Fruit fly (Drosophila melanogaster) whole organism, prepupa: ENCODE results near the gene Gr10b.
A peak's percentile ranks its signal among the peaks of the same experiment; 100 is the strongest.

ENCODE experiments used
- Blimp-1 ChIP-seq: fragments of 200-800 bp; sonication (Bioruptor generic); optimal IDR thresholded peaks from 3 replicates; lab custom pipeline; 2017; ENCODE audit warnings: missing biosample characterization, missing genetic modification characterization, mild to moderate bottlenecking, moderate library complexity, missing genetic modification reagents
- CG10631 ChIP-seq: fragments of 200-800 bp; sonication (Bioruptor generic); optimal IDR thresholded peaks from 2 replicates; lab custom pipeline; 2016; ENCODE audit warnings: missing biosample characterization, missing genetic modification characterization
- CG10669 ChIP-seq: fragments of 200-800 bp; sonication (Bioruptor generic); optimal IDR thresholded peaks from 3 replicates; lab custom pipeline; 2018; ENCODE audit warnings: missing biosample characterization, mild to moderate bottlenecking, missing genetic modification characterization, moderate library complexity
- CG11294 ChIP-seq: fragments of 200-800 bp; sonication (Bioruptor generic); IDR thresholded peaks from 2 replicates; pipeline ENCODE4 v1.3.6; 2022; ENCODE audit warnings: missing biosample characterization, missing genetic modification characterization
- CG11902 ChIP-seq: fragments of 200-800 bp; sonication (Bioruptor generic); optimal IDR thresholded peaks from 3 replicates; lab custom pipeline; 2016; ENCODE audit warnings: missing biosample characterization, missing genetic modification characterization
- CG15336 ChIP-seq: fragments of 200-800 bp; sonication (Bioruptor generic); IDR thresholded peaks from 2 replicates; pipeline ENCODE4 v1.3.6; 2022; ENCODE audit warnings: missing biosample characterization, missing genetic modification characterization
- CG1621 ChIP-seq: fragments of 200-800 bp; sonication (Bioruptor generic); optimal IDR thresholded peaks from 3 replicates; lab custom pipeline; 2018; ENCODE audit warnings: missing biosample characterization, mild to moderate bottlenecking, missing genetic modification characterization
- CG3032 ChIP-seq: fragments of 200-800 bp; optimal IDR thresholded peaks from 2 replicates; lab custom pipeline; 2019; ENCODE audit warnings: missing biosample characterization, mild to moderate bottlenecking, missing genetic modification characterization, moderate library complexity
- CG31627 ChIP-seq: fragments of 200-800 bp; sonication (Bioruptor generic); optimal IDR thresholded peaks from 3 replicates; lab custom pipeline; 2016; ENCODE audit warnings: missing biosample characterization, missing genetic modification characterization
- CG32006 ChIP-seq: fragments of 200-800 bp; sonication (Bioruptor generic); optimal IDR thresholded peaks from 3 replicates; lab custom pipeline; 2017; ENCODE audit warnings: missing biosample characterization, mild to moderate bottlenecking, missing genetic modification characterization
- CG34406 ChIP-seq: fragments of 200-800 bp; sonication (Bioruptor generic); optimal IDR thresholded peaks from 3 replicates; lab custom pipeline; 2016; ENCODE audit warnings: missing biosample characterization, missing genetic modification characterization
- CG3919 ChIP-seq: fragments of 200-800 bp; sonication (Bioruptor generic); optimal IDR thresholded peaks from 3 replicates; lab custom pipeline; 2016; ENCODE audit warnings: missing biosample characterization, missing genetic modification characterization
- CG4318 ChIP-seq: fragments of 200-800 bp; sonication (Bioruptor generic); optimal IDR thresholded peaks from 3 replicates; lab custom pipeline; 2017; ENCODE audit warnings: missing biosample characterization, mild to moderate bottlenecking, missing genetic modification characterization
- CG6163 ChIP-seq: fragments of 200-800 bp; sonication (Bioruptor generic); IDR thresholded peaks from 3 replicates; pipeline ENCODE4 v1.3.6; 2022; ENCODE audit warnings: missing biosample characterization, missing genetic modification characterization
- CG6276 ChIP-seq: fragments of 200-800 bp; sonication (Bioruptor generic); optimal IDR thresholded peaks from 2 replicates; lab custom pipeline; 2017; ENCODE audit warnings: missing biosample characterization, mild to moderate bottlenecking, missing genetic modification characterization
- CG6792 ChIP-seq: fragments of 200-800 bp; sonication (Bioruptor generic); optimal IDR thresholded peaks from 3 replicates; lab custom pipeline; 2016; ENCODE audit warnings: missing biosample characterization, missing genetic modification characterization
- CG6808 ChIP-seq: fragments of 200-800 bp; sonication (Bioruptor generic); optimal IDR thresholded peaks from 3 replicates; lab custom pipeline; 2017; ENCODE audit warnings: missing biosample characterization, missing genetic modification characterization, mild to moderate bottlenecking, moderate library complexity, missing genetic modification reagents
- CG7368 ChIP-seq: fragments of 200-800 bp; sonication (Bioruptor generic); optimal IDR thresholded peaks from 3 replicates; lab custom pipeline; 2016; ENCODE audit warnings: missing biosample characterization, missing genetic modification characterization
- CG8119 ChIP-seq: fragments of 200-800 bp; sonication (Bioruptor generic); IDR thresholded peaks from 3 replicates; pipeline ENCODE4 v1.3.6; 2022; ENCODE audit warnings: missing biosample characterization, missing genetic modification characterization
- CG8319 ChIP-seq: fragments of 200-800 bp; sonication (Bioruptor generic); optimal IDR thresholded peaks from 3 replicates; lab custom pipeline; 2016; ENCODE audit warnings: missing biosample characterization, missing genetic modification characterization
- CG8632 ChIP-seq: fragments of 200-800 bp; sonication (Bioruptor generic); optimal IDR thresholded peaks from 3 replicates; lab custom pipeline; 2016; ENCODE audit warnings: missing biosample characterization, missing genetic modification characterization
- Eip75B ChIP-seq: fragments of 200-800 bp; sonication (Bioruptor generic); optimal IDR thresholded peaks from 3 replicates; lab custom pipeline; 2016; ENCODE audit warnings: missing biosample characterization, missing genetic modification characterization
- Eip78C ChIP-seq: fragments of 200-800 bp; sonication (Bioruptor generic); peaks from one replicate; lab custom pipeline; 2016; ENCODE audit warnings: missing biosample characterization, missing genetic modification characterization
- Ets96B ChIP-seq: fragments of 200-800 bp; optimal IDR thresholded peaks from 2 replicates; lab custom pipeline; 2019; ENCODE audit warnings: missing biosample characterization, mild to moderate bottlenecking, missing genetic modification characterization, moderate library complexity
- Gug ChIP-seq: fragments of 200-800 bp; sonication (Bioruptor generic); IDR thresholded peaks from 2 replicates; pipeline ENCODE4 v1.3.6; 2022; ENCODE audit warnings: missing biosample characterization, missing genetic modification characterization
- Hr38 ChIP-seq: sonication (Bioruptor generic); optimal IDR thresholded peaks from 2 replicates; lab custom pipeline; 2016; ENCODE audit warnings: missing biosample characterization, missing genetic modification characterization
- Hr39 ChIP-seq: fragments of 200-800 bp; sonication (Bioruptor generic); optimal IDR thresholded peaks from 2 replicates; lab custom pipeline; 2016; ENCODE audit warnings: missing biosample characterization, missing genetic modification characterization
- Hr4 ChIP-seq: fragments of 200-800 bp; sonication (Bioruptor generic); optimal IDR thresholded peaks from 3 replicates; lab custom pipeline; 2016; ENCODE audit warnings: missing biosample characterization, missing genetic modification characterization
- Lpt ChIP-seq: fragments of 200-800 bp; sonication (Bioruptor generic); optimal IDR thresholded peaks from 3 replicates; lab custom pipeline; 2016; ENCODE audit warnings: missing biosample characterization, missing genetic modification characterization
- Met ChIP-seq: fragments of 200-800 bp; sonication (Bioruptor generic); optimal IDR thresholded peaks from 3 replicates; lab custom pipeline; 2016; ENCODE audit warnings: missing biosample characterization, missing genetic modification characterization
- OdsH ChIP-seq: fragments of 200-800 bp; sonication (Bioruptor generic); optimal IDR thresholded peaks from 3 replicates; lab custom pipeline; 2016; ENCODE audit warnings: missing biosample characterization, missing genetic modification characterization
- Smox ChIP-seq: fragments of 200-800 bp; sonication (Bioruptor generic); optimal IDR thresholded peaks from 3 replicates; lab custom pipeline; 2016; ENCODE audit warnings: missing biosample characterization, missing genetic modification characterization
- Sox102F ChIP-seq: fragments of 200-800 bp; sonication (Bioruptor generic); optimal IDR thresholded peaks from 2 replicates; lab custom pipeline; 2016; ENCODE audit warnings: missing biosample characterization, mild to moderate bottlenecking, missing genetic modification characterization
- Sox14 ChIP-seq: fragments of 200-800 bp; sonication (Bioruptor generic); optimal IDR thresholded peaks from 3 replicates; lab custom pipeline; 2016; ENCODE audit warnings: missing biosample characterization, missing genetic modification characterization
- Sox15 ChIP-seq: fragments of 200-800 bp; sonication (Bioruptor generic); optimal IDR thresholded peaks from 3 replicates; lab custom pipeline; 2016; ENCODE audit warnings: missing biosample characterization, missing genetic modification characterization
- achi ChIP-seq: fragments of 200-800 bp; sonication (Bioruptor generic); optimal IDR thresholded peaks from 3 replicates; lab custom pipeline; 2016; ENCODE audit warnings: missing biosample characterization, missing genetic modification characterization
- acj6 ChIP-seq: fragments of 200-800 bp; sonication (Bioruptor generic); optimal IDR thresholded peaks from 3 replicates; lab custom pipeline; 2016; ENCODE audit warnings: missing biosample characterization, missing genetic modification characterization
- cyc ChIP-seq: fragments of 200-800 bp; sonication (Bioruptor generic); optimal IDR thresholded peaks from 3 replicates; lab custom pipeline; 2016; ENCODE audit warnings: missing biosample characterization, missing genetic modification characterization
- dac ChIP-seq: fragments of 200-800 bp; sonication (Bioruptor generic); optimal IDR thresholded peaks from 2 replicates; lab custom pipeline; 2017; ENCODE audit warnings: missing biosample characterization, mild to moderate bottlenecking, missing genetic modification characterization
- eg ChIP-seq: fragments of 200-800 bp; sonication (Bioruptor generic); IDR thresholded peaks from 3 replicates; pipeline ENCODE4 v1.3.6; 2022; ENCODE audit warnings: missing biosample characterization, missing genetic modification characterization
- esn ChIP-seq: fragments of 200-800 bp; sonication (Bioruptor generic); optimal IDR thresholded peaks from 2 replicates; lab custom pipeline; 2016; ENCODE audit warnings: missing biosample characterization, mild to moderate bottlenecking, missing genetic modification characterization, moderate library complexity
- fd85E ChIP-seq: fragments of 200-800 bp; sonication (Bioruptor generic); optimal IDR thresholded peaks from 3 replicates; lab custom pipeline; 2016; ENCODE audit warnings: missing biosample characterization, missing genetic modification characterization
- lz ChIP-seq: fragments of 200-800 bp; sonication (Bioruptor generic); optimal IDR thresholded peaks from 3 replicates; lab custom pipeline; 2016; ENCODE audit warnings: missing biosample characterization, missing genetic modification characterization
- net ChIP-seq: fragments of 200-800 bp; sonication (Bioruptor generic); optimal IDR thresholded peaks from 3 replicates; lab custom pipeline; 2016; ENCODE audit warnings: missing biosample characterization, missing genetic modification characterization
- pdm3 ChIP-seq: fragments of 200-800 bp; sonication (Bioruptor generic); optimal IDR thresholded peaks from 3 replicates; lab custom pipeline; 2016; ENCODE audit warnings: missing biosample characterization, missing genetic modification characterization
- salr ChIP-seq, 2 experiments: fragments of 200-800 bp; sonication (Bioruptor generic); optimal IDR thresholded peaks; 3 replicates each; lab custom pipeline; 2016 to 2018; ENCODE audit warnings: missing biosample characterization in 2 of 2, missing genetic modification characterization in 2 of 2, mild to moderate bottlenecking in 1 of 2
- svp ChIP-seq: fragments of 200-800 bp; sonication (Bioruptor generic); peaks from one replicate; lab custom pipeline; 2016; ENCODE audit warnings: missing biosample characterization, missing genetic modification characterization
- topi ChIP-seq: fragments of 200-800 bp; sonication (Bioruptor generic); optimal IDR thresholded peaks from 3 replicates; lab custom pipeline; 2016; ENCODE audit warnings: missing biosample characterization, missing genetic modification characterization
- vri ChIP-seq: fragments of 200-800 bp; sonication (Bioruptor generic); optimal IDR thresholded peaks from 3 replicates; lab custom pipeline; 2016; ENCODE audit warnings: missing biosample characterization, mild to moderate bottlenecking, missing genetic modification characterization

Gr10b gene

DNA sequence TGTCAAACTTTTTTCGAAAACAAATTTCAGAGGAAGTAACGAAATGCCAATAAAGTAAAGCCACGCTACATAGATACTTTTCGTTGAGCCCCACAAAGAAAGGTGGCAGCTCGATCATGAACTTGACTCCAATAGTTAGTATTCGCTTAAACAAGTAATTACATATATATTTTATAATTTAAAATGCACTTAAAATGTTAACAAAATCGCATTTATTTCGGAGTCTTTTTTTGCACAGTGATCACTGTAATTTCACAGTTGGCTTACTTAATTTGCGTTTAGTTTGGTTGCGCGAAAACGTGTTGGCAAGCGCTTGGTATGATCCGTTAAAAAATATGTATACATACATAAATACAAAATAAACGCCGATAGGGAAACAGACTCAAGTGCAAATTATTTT lies 38.6 kb upstream of the Gr10b start (continued):
- TF ChIP-seq CG10631 (GFP tag; lab: Kevin White, UChicago) (no peak), CG6792 (GFP tag; lab: Kevin White, UChicago) (no peak), Blimp-1 (GFP tag; lab: Kevin White, UChicago) (no peak), svp (GFP tag; lab: Kevin White, UChicago) (peak; percentile 46), CG6276 (peak; percentile 15), dac (no peak), CG15336 (GFP tag; lab: Robert Waterston, UW) (peak; percentile 50), vri (GFP tag; lab: Kevin White, UChicago) (no peak), topi (no peak), Lpt (no peak), CG8632 (GFP tag; lab: Kevin White, UChicago) (peak; percentile 18), fd85E (GFP tag; lab: Kevin White, UChicago) (no peak), Sox102F (GFP tag; lab: Kevin White, UChicago) (peak; percentile 24), CG34406 (GFP tag; lab: Kevin White, UChicago) (no peak), CG8319 (GFP tag; lab: Kevin White, UChicago) (no peak), CG7368 (GFP tag; lab: Kevin White, UChicago) (no peak), Hr39 (GFP tag; lab: Kevin White, UChicago) (no peak), Hr38 (GFP tag; lab: Kevin White, UChicago) (no peak)

dm6 chrX:11451027-11451572 lies 38.1 kb upstream of the Gr10b start:
- TF ChIP-seq CG31627 (peak; percentile 23), topi (peak; percentile 40), salr (GFP tag; optimal IDR thresholded peaks at IDR 0.05; lab: Kevin White, UChicago) (no peak), Hr4 (GFP tag; lab: Kevin White, UChicago) (peak; percentile 56), pdm3 (GFP tag; lab: Kevin White, UChicago) (peak; percentile 60), vri (GFP tag; lab: Kevin White, UChicago) (no peak), cyc (GFP tag; lab: Kevin White, UChicago) (peak; percentile 37), Gug (GFP tag; lab: Robert Waterston, UW) (peak; percentile 71), Smox (peak; percentile 9), OdsH (GFP tag; lab: Kevin White, UChicago) (peak; percentile 66), CG6276 (peak; percentile 65), CG4318 (GFP tag; lab: Kevin White, UChicago) (peak; percentile 24), Met (GFP tag; lab: Kevin White, UChicago) (peak; percentile 28), acj6 (GFP tag; lab: Kevin White, UChicago) (peak; percentile 41), CG6792 (GFP tag; lab: Kevin White, UChicago) (no peak), achi (GFP tag; lab: Kevin White, UChicago) (peak; percentile 10), lz (GFP tag; lab: Kevin White, UChicago) (peak; percentile 22), CG3919 (GFP tag; lab: Kevin White, UChicago) (peak; percentile 6), CG10669 (no peak), eg (GFP tag; lab: Robert Waterston, UW) (peak; percentile 86), net (GFP tag; lab: Kevin White, UChicago) (peak; percentile 35), CG11294 (peak; percentile 39; the same call in 1 of the 2 replicates), Lpt (peak; percentile 44), Sox14 (no peak), CG3032 (tag; lab: Kevin White, UChicago) (no peak), CG8119 (peak; percentile 73; the same call in 2 of the 3 replicates), CG6808 (no peak), Hr38 (GFP tag; lab: Kevin White, UChicago) (peak; percentile 49), CG1621 (tag; lab: Kevin White, UChicago) (no peak), Eip75B (GFP tag; lab: Kevin White, UChicago) (peak; percentile 6), esn (GFP tag; lab: Kevin White, UChicago) (peak; percentile 8), CG15336 (GFP tag; lab: Robert Waterston, UW) (peak; percentile 72), CG11902 (GFP tag; lab: Kevin White, UChicago) (no peak), CG32006 (GFP tag; lab: Kevin White, UChicago) (peak; percentile 59), Hr39 (GFP tag; lab: Kevin White, UChicago) (peak; percentile 44), svp (GFP tag; lab: Kevin White, UChicago) (peak; percentile 67), CG7368 (GFP tag; lab: Kevin White, UChicago) (no peak), CG6163 (GFP tag; lab: Robert Waterston, UW) (peak; percentile 59; the same call in 2 of the 3 replicates), Eip78C (peak; percentile 82), CG10631 (GFP tag; lab: Kevin White, UChicago) (peak; percentile 8), Sox15 (GFP tag; lab: Kevin White, UChicago) (no peak), dac (peak; percentile 52), Ets96B (tag; lab: Kevin White, UChicago) (no peak)
